Worm (Caenorhabditis elegans): ENCODE data around the gene ncx-7.

ce11 chrIII:9743239-9743638, 23.1 kb upstream of the ncx-7 start, which contains the start of gene T05G5.1:
- TF ChIP-seq rnt-1 (tag; optimal IDR thresholded peaks at IDR 0.05) = no peak
- no peak for TF ChIP-seq pha-4 (tag; optimal IDR thresholded peaks at IDR 0.05)
- no peak for TF ChIP-seq ceh-18 (tag; optimal IDR thresholded peaks at IDR 0.05)
- no peak for TF ChIP-seq eyg-1 (tag; optimal IDR thresholded peaks at IDR 0.05)
- TF ChIP-seq ceh-45 (GFP tag; IDR thresholded peaks at IDR 0.05) = no peak
